Worm (Caenorhabditis elegans): ENCODE results near the gene cisd-1.

Gene cisd-1

ce11 chrII:11487999-11488398, 18.6 kb upstream of the cisd-1 start, which contains the start of gene B0334.13:
B0334.13 (plus strand) TSS chrII:11488299.
- TF ChIP-seq lin-15B (tag; optimal IDR thresholded peaks at IDR 0.05) (no peak), nhr-25 (tag; optimal IDR thresholded peaks at IDR 0.05) (peak; percentile 43), elt-1 (tag; optimal IDR thresholded peaks at IDR 0.05) (peak; percentile 13), fkh-2 (tag; optimal IDR thresholded peaks at IDR 0.05) (no peak)

DNA sequence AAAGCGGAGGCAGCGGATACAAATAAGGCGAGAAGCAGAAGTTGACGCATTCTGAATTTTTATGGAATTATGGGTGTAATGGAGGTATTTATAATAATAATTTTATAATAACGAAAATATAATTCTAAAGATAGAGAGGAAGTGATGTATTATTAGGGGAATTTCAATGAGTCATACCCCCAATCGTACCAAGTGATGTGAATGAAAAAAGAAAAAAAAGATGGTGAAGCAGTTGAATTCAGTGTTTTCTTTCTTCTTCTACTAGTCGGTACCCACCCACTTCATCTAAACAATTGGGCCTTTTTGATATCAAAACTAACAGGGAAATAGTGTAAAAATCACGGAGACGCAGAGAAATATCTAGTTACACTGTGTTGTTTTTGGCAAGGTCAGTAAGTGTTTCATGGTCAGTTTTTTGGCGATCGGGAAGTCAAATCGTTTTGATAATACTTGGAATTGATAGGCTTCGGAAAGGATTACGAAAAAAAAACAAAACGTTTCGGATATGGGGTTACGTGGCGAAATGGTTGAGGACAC, 17.3 kb upstream of the cisd-1 start, which contains the start of gene ttr-18:
Gene ttr-18, minus strand, starts transcription at position 51 of the 537 bp plus-strand sequence.
- TF ChIP-seq fkh-10 (GFP tag; optimal IDR thresholded peaks at IDR 0.05), result no peak
- TF ChIP-seq nhr-67 (tag; optimal IDR thresholded peaks at IDR 0.05), result no peak
- TF ChIP-seq nhr-25 (tag; optimal IDR thresholded peaks at IDR 0.05), result peak; percentile 37
- no peak for TF ChIP-seq unc-62 (GFP tag; optimal IDR thresholded peaks at IDR 0.05)
- no peak for TF ChIP-seq jun-1 (tag; optimal IDR thresholded peaks at IDR 0.05)
- TF ChIP-seq nhr-23 (tag; optimal IDR thresholded peaks at IDR 0.05), result peak; percentile 4
- no peak for TF ChIP-seq snpc-4 (tag; optimal IDR thresholded peaks at IDR 0.05)
- no peak for TF ChIP-seq R02D3.7 (tag; optimal IDR thresholded peaks at IDR 0.05)
- no peak for TF ChIP-seq mml-1 (tag; optimal IDR thresholded peaks at IDR 0.05)
- no peak for TF ChIP-seq daf-12 (tag; optimal IDR thresholded peaks at IDR 0.05)
- TF ChIP-seq ceh-16 (tag; optimal IDR thresholded peaks at IDR 0.05), result no peak
- TF ChIP-seq nhr-12 (tag; optimal IDR thresholded peaks at IDR 0.05), result no peak
- TF ChIP-seq sea-2 (GFP tag; optimal IDR thresholded peaks at IDR 0.05), result no peak
- no peak for TF ChIP-seq ZK546.5 (tag; optimal IDR thresholded peaks at IDR 0.05)
- no peak for TF ChIP-seq tbx-2 (tag; optimal IDR thresholded peaks at IDR 0.05)
- no peak for TF ChIP-seq fos-1 (tag; optimal IDR thresholded peaks at IDR 0.05)
- TF ChIP-seq ama-1 (optimal IDR thresholded peaks at IDR 0.05), result no peak
- TF ChIP-seq elt-3 (tag; optimal IDR thresholded peaks at IDR 0.05), result no peak
- TF ChIP-seq egl-27 (tag; optimal IDR thresholded peaks at IDR 0.05), result peak; percentile 12
- no peak for TF ChIP-seq hmg-11 (tag; optimal IDR thresholded peaks at IDR 0.05)
- no peak for TF ChIP-seq elt-2 (tag; optimal IDR thresholded peaks at IDR 0.05)
- no peak for TF ChIP-seq skn-1 (tag; optimal IDR thresholded peaks at IDR 0.05)

DNA sequence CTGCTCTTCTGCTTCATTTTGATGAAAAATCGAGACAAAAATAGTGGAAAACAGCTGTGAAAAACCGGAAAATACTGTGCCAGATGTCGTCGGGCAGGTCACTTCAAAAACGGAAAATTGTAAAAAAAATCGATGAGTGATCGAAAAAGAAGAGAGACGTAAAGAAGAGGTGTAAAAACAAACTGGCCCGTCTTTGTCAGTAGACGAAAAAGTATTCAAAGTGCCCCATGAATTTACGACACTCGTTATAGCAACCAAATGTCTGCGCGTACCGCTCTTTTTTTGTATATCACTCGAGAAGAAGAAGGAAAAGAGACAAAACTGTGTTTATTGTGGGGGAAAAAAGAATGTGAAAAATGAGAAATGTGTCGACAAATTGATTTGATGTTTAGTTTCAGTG, 15.8 kb upstream of the cisd-1 start, which contains the start of gene twk-5:
Gene twk-5, minus strand, starts transcription at position 101 of the 400 bp plus-strand sequence.
- TF ChIP-seq ama-1 (optimal IDR thresholded peaks at IDR 0.05) (peak; percentile 39), ztf-4 (tag; optimal IDR thresholded peaks at IDR 0.05) (no peak)

DNA sequence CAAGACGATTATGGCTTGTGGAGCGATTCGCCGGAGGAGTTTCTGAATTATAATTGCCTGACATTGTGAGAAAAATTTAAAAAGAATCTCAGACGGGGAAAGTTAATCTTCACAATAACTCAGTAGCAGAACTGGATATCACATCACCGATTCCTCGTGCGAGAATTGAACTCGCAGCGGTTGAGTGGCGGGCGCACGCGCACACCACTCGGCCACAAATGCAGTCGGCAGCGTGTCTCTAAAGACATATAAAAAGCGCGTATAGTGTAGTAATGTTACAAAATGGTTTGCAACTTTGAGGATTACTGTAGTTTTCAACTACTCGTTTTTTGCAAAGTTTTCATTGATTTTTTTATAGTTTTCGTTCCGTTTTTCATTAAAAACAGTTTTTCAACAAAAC, 15.2 kb upstream of the cisd-1 start:
- TF ChIP-seq ceh-82 (tag; optimal IDR thresholded peaks at IDR 0.05) (no peak), ztf-4 (tag; optimal IDR thresholded peaks at IDR 0.05) (no peak), eor-1 (tag; optimal IDR thresholded peaks at IDR 0.05) (no peak), sea-2 (GFP tag; optimal IDR thresholded peaks at IDR 0.05) (no peak), lsy-12 (tag; optimal IDR thresholded peaks at IDR 0.05) (peak; percentile 91), lin-15B (tag; optimal IDR thresholded peaks at IDR 0.05) (peak; percentile 32), unc-39 (tag; optimal IDR thresholded peaks at IDR 0.05) (no peak), mdl-1 (tag; optimal IDR thresholded peaks at IDR 0.05) (no peak), fos-1 (tag; optimal IDR thresholded peaks at IDR 0.05) (no peak), ZK546.5 (tag; optimal IDR thresholded peaks at IDR 0.05) (no peak), nhr-23 (tag; optimal IDR thresholded peaks at IDR 0.05) (peak; percentile 36), nhr-67 (tag; optimal IDR thresholded peaks at IDR 0.05) (no peak), nhr-77 (tag; optimal IDR thresholded peaks at IDR 0.05) (peak; percentile 50), R02D3.7 (tag; optimal IDR thresholded peaks at IDR 0.05) (no peak), fkh-2 (tag; optimal IDR thresholded peaks at IDR 0.05) (no peak), ama-1 (optimal IDR thresholded peaks at IDR 0.05) (no peak), zag-1 (tag; optimal IDR thresholded peaks at IDR 0.05) (no peak), snpc-4 (tag; optimal IDR thresholded peaks at IDR 0.05) (no peak), ceh-16 (tag; optimal IDR thresholded peaks at IDR 0.05) (peak; percentile 34), elt-2 (tag; optimal IDR thresholded peaks at IDR 0.05) (peak; percentile 54), ceh-28 (tag; optimal IDR thresholded peaks at IDR 0.05) (no peak), fkh-10 (GFP tag; optimal IDR thresholded peaks at IDR 0.05) (no peak), ztf-11 (tag; optimal IDR thresholded peaks at IDR 0.05) (no peak), nfya-1 (tag; optimal IDR thresholded peaks at IDR 0.05; ENCODE audit: insufficient read depth) (no peak), aly-2 (tag; optimal IDR thresholded peaks at IDR 0.05) (no peak), nhr-25 (tag; optimal IDR thresholded peaks at IDR 0.05) (peak; percentile 77), mml-1 (tag; optimal IDR thresholded peaks at IDR 0.05) (no peak), pha-4 (tag; optimal IDR thresholded peaks at IDR 0.05) (no peak), nhr-43 (tag; optimal IDR thresholded peaks at IDR 0.05; ENCODE audit: poor library complexity, severe bottlenecking) (peak; percentile 86), unc-62 (GFP tag; optimal IDR thresholded peaks at IDR 0.05) (no peak), hmg-11 (tag; optimal IDR thresholded peaks at IDR 0.05) (peak; percentile 93), nhr-76 (tag; optimal IDR thresholded peaks at IDR 0.05) (no peak), nhr-237 (tag; optimal IDR thresholded peaks at IDR 0.05) (no peak), egl-27 (tag; optimal IDR thresholded peaks at IDR 0.05) (no peak), nhr-28 (tag; optimal IDR thresholded peaks at IDR 0.05) (no peak), jun-1 (tag; optimal IDR thresholded peaks at IDR 0.05) (peak; percentile 9), elt-1 (tag; optimal IDR thresholded peaks at IDR 0.05) (no peak), tbx-2 (tag; optimal IDR thresholded peaks at IDR 0.05) (peak; percentile 47), skn-1 (tag; optimal IDR thresholded peaks at IDR 0.05) (peak; percentile 48), elt-3 (tag; optimal IDR thresholded peaks at IDR 0.05) (no peak), ceh-9 (tag; optimal IDR thresholded peaks at IDR 0.05) (no peak), nhr-11 (tag; optimal IDR thresholded peaks at IDR 0.05) (no peak)
